Worm (Caenorhabditis elegans): ENCODE data around the gene Y53G8AR.8.

DNA sequence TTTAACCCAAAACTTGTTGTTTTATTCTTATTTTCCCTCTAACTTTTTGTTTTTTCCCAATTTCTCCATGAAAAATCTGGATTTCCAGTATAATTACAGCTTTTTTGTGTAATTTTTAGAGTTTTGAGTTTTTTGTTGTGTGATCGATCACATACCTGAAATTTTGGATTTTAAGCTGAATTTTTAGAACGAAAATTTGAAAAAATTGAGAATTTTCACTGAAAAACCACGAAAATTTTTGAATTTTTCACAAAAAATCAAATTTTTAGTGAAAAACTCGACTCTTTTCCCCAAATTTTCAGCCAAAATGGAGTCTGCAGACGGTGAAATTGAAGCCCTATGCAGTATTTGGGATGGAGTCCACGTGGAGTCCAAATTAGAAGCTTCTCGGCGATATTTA is 3.0 kb upstream of the Y53G8AR.8 start, which contains the start of gene Y53G8AR.5:
- TF ChIP-seq him-1 (tag; optimal IDR thresholded peaks at IDR 0.05) = no peak
- no peak for TF ChIP-seq W03F9.2 (tag; optimal IDR thresholded peaks at IDR 0.05)
- no peak for TF ChIP-seq dao-5 (tag; optimal IDR thresholded peaks at IDR 0.05)

Data from whole organism, L4/young adult.